Worm (Caenorhabditis elegans) whole organism, dauer: ENCODE results near the gene unc-53.

Source experiments
- unc-62 ChIP-seq: sonication (generic microtip); optimal IDR thresholded peaks from 2 replicates; lab custom pipeline; 2017; ENCODE audit warnings: missing biosample characterization, missing genetic modification reagents, missing genetic modification characterization

Gene unc-53

DNA sequence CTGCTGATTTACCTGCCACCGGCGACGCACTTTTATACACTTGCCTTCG, 72.6 kb downstream of the unc-53 start, which contains the start of gene ram-2:
ram-2 (minus strand) TSS at position 47 of the 49 bp plus-strand sequence.
- TF ChIP-seq unc-62 (GFP tag; lab: Kevin White, UChicago) = no peak

DNA sequence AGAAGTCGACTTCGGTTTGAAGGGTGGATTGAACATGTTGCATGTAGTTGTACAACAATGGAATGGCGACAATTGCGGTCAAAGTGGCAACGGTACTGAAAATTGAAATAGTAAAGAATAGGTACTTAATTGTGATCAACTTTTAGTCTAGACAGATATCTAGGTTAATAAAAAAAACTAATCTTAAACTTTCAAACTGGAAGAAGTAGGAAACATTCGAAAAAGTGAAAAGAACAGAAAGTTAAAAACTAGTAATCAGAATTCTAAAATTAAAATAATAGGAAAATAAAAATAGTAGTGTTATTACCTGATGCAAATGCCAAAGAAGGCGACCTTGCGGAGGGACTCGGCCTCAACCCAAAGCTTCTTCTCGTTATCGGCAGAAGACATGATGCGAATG, 72.8 kb downstream of the unc-53 start:
- TF ChIP-seq unc-62 (GFP tag; lab: Kevin White, UChicago) = no peak

DNA sequence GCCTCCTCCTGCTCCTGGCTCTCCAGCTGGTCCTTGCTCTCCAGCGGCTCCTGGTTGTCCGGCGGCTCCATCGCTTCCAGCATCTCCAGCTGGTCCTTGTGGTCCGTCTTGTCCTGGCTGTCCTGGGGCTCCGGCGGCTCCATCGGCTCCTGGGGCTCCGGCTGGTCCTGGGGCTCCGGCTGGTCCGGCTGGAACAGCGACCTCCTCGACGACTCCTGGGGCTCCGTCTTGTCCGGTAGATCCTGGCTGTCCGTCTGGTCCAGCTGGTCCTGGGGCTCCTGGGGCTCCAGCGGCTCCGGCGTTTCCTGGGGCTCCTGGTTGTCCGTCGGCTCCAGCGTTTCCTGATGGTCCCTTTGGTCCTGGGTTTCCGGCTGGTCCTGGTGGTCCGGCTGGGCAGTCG, 73.5 kb downstream of the unc-53 start:
- no peak for TF ChIP-seq unc-62 (GFP tag; lab: Kevin White, UChicago)

DNA sequence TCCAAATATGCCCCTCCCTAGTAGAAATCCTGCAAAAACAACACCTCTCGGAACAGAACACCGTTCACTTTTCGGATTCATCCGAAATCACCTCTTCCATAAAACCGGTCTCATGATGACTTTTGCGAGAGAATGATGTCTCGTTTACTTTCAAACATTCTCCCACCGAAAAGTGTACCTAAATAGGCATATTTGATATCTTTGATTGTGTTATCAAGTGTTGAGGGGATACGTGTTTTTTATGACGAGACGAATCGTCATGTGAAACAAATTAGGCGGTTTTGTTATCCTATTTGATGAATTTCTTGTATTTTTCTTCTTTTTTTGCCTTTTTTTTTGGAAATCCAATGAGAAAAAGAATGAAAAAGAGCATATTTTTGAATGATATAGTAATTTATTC, 74.0 kb downstream of the unc-53 start:
- TF ChIP-seq unc-62 (GFP tag; lab: Kevin White, UChicago) = no peak

DNA sequence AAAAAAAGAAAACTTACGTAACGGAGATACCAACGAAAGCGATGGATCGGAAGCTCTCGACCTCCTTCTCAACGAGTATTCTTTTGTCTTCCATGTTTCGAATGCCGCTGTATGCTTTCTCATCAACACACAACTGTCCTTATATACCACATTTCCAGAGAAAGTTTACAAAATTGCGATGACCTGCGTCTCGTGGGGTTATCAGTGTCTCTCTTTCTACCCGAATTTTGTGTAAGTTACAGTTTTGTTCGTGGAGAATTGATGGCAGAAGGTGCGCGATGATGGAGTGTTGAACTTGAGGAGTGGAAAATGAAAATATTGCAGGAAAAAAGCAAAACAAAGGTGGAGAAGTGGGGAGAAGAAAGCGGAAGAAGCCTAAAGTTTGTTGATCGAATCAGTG, 75.6 kb downstream of the unc-53 start, which contains the start of gene col-81:
col-81 (minus strand) TSS at position 101 of the 400 bp plus-strand sequence.
- TF ChIP-seq unc-62 (GFP tag; lab: Kevin White, UChicago) = no peak

DNA sequence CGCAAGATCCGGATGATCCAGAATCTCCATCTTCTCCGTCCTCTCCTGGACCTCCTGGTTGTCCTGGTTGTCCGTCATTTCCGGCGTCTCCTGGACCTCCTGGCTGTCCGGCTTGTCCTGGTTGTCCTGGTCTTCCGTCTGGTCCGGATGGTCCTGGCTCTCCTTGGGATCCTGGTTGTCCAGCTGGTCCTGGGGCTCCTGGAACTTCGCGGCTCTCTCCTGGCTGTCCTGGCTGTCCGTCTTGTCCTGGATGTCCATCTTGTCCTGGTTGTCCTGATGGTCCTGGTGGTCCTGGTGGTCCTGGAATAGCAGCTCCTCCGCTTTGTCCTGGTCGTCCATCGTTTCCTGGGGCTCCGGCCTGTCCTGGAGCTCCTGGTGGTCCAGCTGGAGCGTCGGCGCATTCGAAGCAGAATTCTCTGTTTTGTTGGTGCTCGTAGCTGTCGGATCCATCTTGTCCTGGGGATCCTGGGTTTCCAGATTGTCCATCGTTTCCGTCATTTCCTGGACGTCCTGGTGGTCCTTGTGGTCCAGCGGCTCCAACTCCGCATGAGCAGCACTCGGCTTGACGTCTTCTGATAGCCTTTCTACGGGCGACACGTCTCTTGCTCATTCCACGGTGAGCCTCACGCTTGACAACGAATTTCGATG, 76.6 kb downstream of the unc-53 start:
- no peak for TF ChIP-seq unc-62 (GFP tag; lab: Kevin White, UChicago)

DNA sequence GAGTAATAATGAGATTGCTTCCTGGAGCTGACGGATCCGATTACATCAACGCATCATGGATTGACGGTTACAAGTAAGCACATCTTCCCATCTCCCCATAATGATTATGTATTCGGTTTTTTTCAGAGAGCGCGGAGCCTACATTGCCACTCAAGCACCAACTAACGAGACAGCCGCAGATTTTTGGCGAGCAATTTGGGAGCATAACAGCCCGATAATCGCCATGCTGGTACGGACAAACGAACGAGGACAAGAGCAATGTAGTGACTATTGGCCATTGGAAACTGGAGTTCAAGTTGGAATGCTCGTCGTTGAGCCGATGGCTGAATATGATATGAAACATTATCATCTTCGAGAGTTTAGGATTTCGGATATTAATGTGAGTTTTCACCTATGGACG, 78.3 kb downstream of the unc-53 start:
- no peak for TF ChIP-seq unc-62 (GFP tag; lab: Kevin White, UChicago)
